Worm (Caenorhabditis elegans) whole organism, L2 larva: ENCODE data around the gene zyg-1.
A peak's percentile ranks its signal among the peaks of the same experiment; 100 is the strongest.

Source experiments
- R02D3.7 ChIP-seq: fragments of 150-350 bp; optimal IDR thresholded peaks from 2 replicates; lab custom pipeline; 2014; ENCODE audit warnings: missing biosample characterization, missing genetic modification characterization
- aly-2 ChIP-seq: fragments of 150-350 bp; optimal IDR thresholded peaks from 2 replicates; lab custom pipeline; 2014; ENCODE audit warnings: missing biosample characterization, missing genetic modification characterization
- ceh-16 ChIP-seq: fragments of 150-350 bp; optimal IDR thresholded peaks from 2 replicates; lab custom pipeline; 2014; ENCODE audit warnings: missing biosample characterization, missing genetic modification characterization
- lin-39 ChIP-seq: fragments of 150-350 bp; optimal IDR thresholded peaks from 2 replicates; lab custom pipeline; 2014; ENCODE audit warnings: missing biosample characterization, missing genetic modification reagents, missing genetic modification characterization
- lsy-2 ChIP-seq, 2 experiments: fragments of 150-350 bp in 1 of 2; sonication (generic microtip) in 1 of 2; optimal IDR thresholded peaks; 2 replicates each; lab custom pipeline; 2014 to 2017; ENCODE audit warnings: missing biosample characterization in 2 of 2, missing genetic modification characterization in 2 of 2
- nhr-11 ChIP-seq: fragments of 150-350 bp; optimal IDR thresholded peaks from 2 replicates; lab custom pipeline; 2014; ENCODE audit warnings: missing biosample characterization, missing genetic modification characterization
- nhr-12 ChIP-seq: fragments of 150-350 bp; optimal IDR thresholded peaks from 2 replicates; lab custom pipeline; 2014; ENCODE audit warnings: missing biosample characterization, missing genetic modification characterization
- nhr-23 ChIP-seq: fragments of 150-350 bp; optimal IDR thresholded peaks from 2 replicates; lab custom pipeline; 2014; ENCODE audit warnings: missing biosample characterization, missing genetic modification reagents, missing genetic modification characterization
- nhr-237 ChIP-seq: fragments of 150-350 bp; optimal IDR thresholded peaks from 2 replicates; lab custom pipeline; 2014; ENCODE audit warnings: missing biosample characterization, missing genetic modification characterization
- unc-62 ChIP-seq: fragments of 150-350 bp; optimal IDR thresholded peaks from 2 replicates; lab custom pipeline; 2014; ENCODE audit warnings: missing biosample characterization, missing genetic modification reagents, missing genetic modification characterization
- ztf-4 ChIP-seq: fragments of 150-350 bp; optimal IDR thresholded peaks from 2 replicates; lab custom pipeline; 2014; ENCODE audit warnings: missing biosample characterization, missing genetic modification characterization

DNA sequence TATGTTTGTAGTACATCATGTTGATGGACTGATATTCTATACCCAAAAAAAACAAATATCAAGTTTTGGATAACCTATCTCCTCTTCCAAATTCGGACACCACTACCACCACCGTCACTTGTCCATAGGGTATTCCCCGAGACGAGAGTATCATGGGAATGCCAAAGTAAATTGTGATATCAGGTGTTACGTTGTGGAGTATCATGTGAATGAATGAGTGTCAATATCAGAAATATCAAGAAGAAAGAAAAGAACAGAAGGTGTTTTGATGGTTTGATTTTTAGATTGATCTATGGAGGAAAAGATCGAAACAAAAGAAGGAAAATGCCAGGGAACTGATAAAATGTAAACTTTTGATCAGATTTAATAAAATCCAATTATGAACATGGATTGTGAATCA is 48.7 kb downstream of the zyg-1 start:
- no peak for TF ChIP-seq nhr-23 (tag; lab: Kevin White, UChicago)
- TF ChIP-seq ztf-4 (tag; lab: Kevin White, UChicago), result peak; percentile 34
- TF ChIP-seq aly-2 (tag; lab: Kevin White, UChicago), result no peak
- TF ChIP-seq nhr-12, result no peak
- TF ChIP-seq unc-62 (GFP tag; lab: Kevin White, UChicago), result no peak
- TF ChIP-seq nhr-237 (tag; lab: Kevin White, UChicago), result no peak
- no peak for TF ChIP-seq ceh-16 (tag; lab: Kevin White, UChicago)
- TF ChIP-seq lin-39 (tag; lab: Kevin White, UChicago), result no peak
- TF ChIP-seq R02D3.7 (tag; lab: Kevin White, UChicago), result no peak
- TF ChIP-seq nhr-11 (tag; lab: Kevin White, UChicago), result no peak
- peak in 1 of 2 experiments; percentile 44 for TF ChIP-seq lsy-2 (tag; optimal IDR thresholded peaks at IDR 0.05; lab: Kevin White, UChicago)
